Worm (Caenorhabditis elegans) whole organism, early embryonic: ENCODE measurements around the gene F57B7.2.

Source experiments
- B0310.2 ChIP-seq: sonication (generic microtip); optimal IDR thresholded peaks from 2 replicates; lab custom pipeline; 2016; ENCODE audit warnings: mild to moderate bottlenecking, missing genetic modification characterization, missing compliant biosample characterization
- F13C5.2 ChIP-seq: sonication (generic microtip); optimal IDR thresholded peaks from 2 replicates; lab custom pipeline; 2017; ENCODE audit warnings: mild to moderate bottlenecking, missing genetic modification characterization, inconsistent platforms, missing compliant biosample characterization
- aly-1 ChIP-seq: sonication (generic microtip); optimal IDR thresholded peaks from 2 replicates; lab custom pipeline; 2016; ENCODE audit warnings: missing genetic modification characterization, missing compliant biosample characterization
- ama-1 ChIP-seq: fragments of 150-350 bp; optimal IDR thresholded peaks from 2 replicates; lab custom pipeline; 2014
- ceh-13 ChIP-seq: fragments of 200-800 bp; sonication (Bioruptor generic); optimal IDR thresholded peaks from 2 replicates; lab custom pipeline; 2018; ENCODE audit warnings: mild to moderate bottlenecking, missing genetic modification characterization, missing compliant biosample characterization
- ceh-36 ChIP-seq: sonication (generic microtip); optimal IDR thresholded peaks from 2 replicates; lab custom pipeline; 2016; ENCODE audit warnings: missing genetic modification characterization, inconsistent platforms, missing compliant biosample characterization
- ets-7 ChIP-seq: sonication (generic microtip); optimal IDR thresholded peaks from 2 replicates; lab custom pipeline; 2016; ENCODE audit warnings: missing genotype, missing genetic modification characterization, missing compliant biosample characterization
- flt-1 ChIP-seq: fragments of 200-800 bp; sonication (Bioruptor generic); IDR thresholded peaks from 2 replicates; pipeline ENCODE4 v1.3.6; 2022; ENCODE audit warnings: missing genetic modification characterization, missing compliant biosample characterization
- hmbx-1 ChIP-seq: sonication (generic microtip); optimal IDR thresholded peaks from 2 replicates; lab custom pipeline; 2016; ENCODE audit warnings: mild to moderate bottlenecking, missing genetic modification characterization, missing compliant biosample characterization
- hmg-4 ChIP-seq: fragments of 200-800 bp; sonication (Bioruptor generic); optimal IDR thresholded peaks from 2 replicates; lab custom pipeline; 2018; ENCODE audit warnings: mild to moderate bottlenecking, missing genetic modification characterization, missing compliant biosample characterization
- hnd-1 ChIP-seq: sonication (generic microtip); optimal IDR thresholded peaks from 2 replicates; lab custom pipeline; 2016; ENCODE audit warnings: missing genetic modification characterization, missing compliant biosample characterization
- pes-1 ChIP-seq: fragments of 200-800 bp; sonication (Bioruptor generic); IDR thresholded peaks from 2 replicates; pipeline ENCODE4 v1.3.6; 2022; ENCODE audit warnings: missing genetic modification reagents, missing genetic modification characterization, missing compliant biosample characterization
- sea-1 ChIP-seq: fragments of 200-800 bp; sonication (Bioruptor generic); conservative IDR thresholded peaks from 2 replicates; pipeline ENCODE4 v1.3.6; 2022; ENCODE audit warnings: missing genetic modification characterization, missing compliant biosample characterization

DNA sequence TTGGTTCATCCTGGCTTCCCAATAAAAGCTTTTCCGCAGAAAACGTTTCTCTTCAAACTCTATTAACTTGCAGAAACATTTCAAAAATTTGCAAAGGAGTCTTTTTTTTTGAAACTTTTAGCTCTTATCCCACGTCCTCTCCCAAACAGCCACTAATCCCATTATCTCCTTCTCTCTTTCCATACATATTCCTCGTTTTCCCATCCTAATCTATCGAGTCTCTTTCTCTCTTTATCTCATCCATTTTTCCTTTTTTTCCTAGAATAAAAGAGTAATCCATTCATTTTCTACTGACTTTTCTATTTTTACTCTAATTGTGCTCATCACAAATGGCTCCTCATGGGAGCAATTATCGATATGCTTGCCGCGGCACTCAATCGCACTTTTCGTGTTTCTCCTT, 14.7 kb downstream of the F57B7.2 start:
- TF ChIP-seq hmbx-1 (tag; lab: Kevin White, UChicago) (no peak), ama-1 (lab: Kevin White, UChicago) (no peak), flt-1 (no peak), hnd-1 (tag; lab: Kevin White, UChicago) (no peak), sea-1 (GFP tag; lab: Robert Waterston, UW) (no peak), F13C5.2 (no peak), hmg-4 (no peak), aly-1 (no peak), ceh-36 (tag; lab: Kevin White, UChicago) (no peak), ets-7 (tag; lab: Kevin White, UChicago) (no peak), ceh-13 (GFP tag; lab: Kevin White, UChicago) (no peak), pes-1 (GFP tag; lab: Robert Waterston, UW) (no peak), B0310.2 (tag; lab: Kevin White, UChicago) (no peak)
